Worm (Caenorhabditis elegans) whole organism, midembryonic: Measurements from ENCODE around the gene rpap-3.

Experiments
- T22C8.4 ChIP-seq: fragments of 200-800 bp; sonication (Bioruptor generic); IDR thresholded peaks from 2 replicates; pipeline ENCODE4 v1.3.6; 2022; ENCODE audit warnings: missing genetic modification characterization, missing compliant biosample characterization
- cog-1 ChIP-seq: sonication (generic microtip); optimal IDR thresholded peaks from 2 replicates; lab custom pipeline; 2016; ENCODE audit warnings: missing genetic modification characterization, missing compliant biosample characterization
- flt-1 ChIP-seq: fragments of 200-800 bp; sonication (Bioruptor generic); IDR thresholded peaks from 2 replicates; pipeline ENCODE4 v1.3.6; 2022; ENCODE audit warnings: missing genetic modification characterization, missing compliant biosample characterization
- klf-2 ChIP-seq: fragments of 200-800 bp; sonication (Bioruptor generic); conservative IDR thresholded peaks from 2 replicates; pipeline ENCODE4 v1.3.6; 2022; ENCODE audit warnings: missing genetic modification reagents, missing genetic modification characterization, missing compliant biosample characterization
- med-1 ChIP-seq: sonication (generic microtip); optimal IDR thresholded peaks from 2 replicates; lab custom pipeline; 2017; ENCODE audit warnings: missing genetic modification characterization, mild to moderate bottlenecking, missing compliant biosample characterization, antibody characterized with exemption, missing genetic modification reagents; ENCODE audit not compliant: insufficient read depth
- ref-1 ChIP-seq: fragments of 200-800 bp; sonication (Bioruptor generic); conservative IDR thresholded peaks from 2 replicates; pipeline ENCODE4 v1.3.6; 2022; ENCODE audit warnings: missing genetic modification reagents, missing genetic modification characterization, missing compliant biosample characterization
- ztf-23 ChIP-seq: fragments of 200-800 bp; sonication (Bioruptor generic); IDR thresholded peaks from 2 replicates; pipeline ENCODE4 v1.3.6; 2022; ENCODE audit warnings: missing genetic modification reagents, missing genetic modification characterization, missing compliant biosample characterization
- ztf-29 ChIP-seq: fragments of 200-800 bp; sonication (Bioruptor generic); IDR thresholded peaks from 2 replicates; pipeline ENCODE4 v1.3.6; 2022; ENCODE audit warnings: missing genetic modification reagents, missing genetic modification characterization, missing compliant biosample characterization

DNA sequence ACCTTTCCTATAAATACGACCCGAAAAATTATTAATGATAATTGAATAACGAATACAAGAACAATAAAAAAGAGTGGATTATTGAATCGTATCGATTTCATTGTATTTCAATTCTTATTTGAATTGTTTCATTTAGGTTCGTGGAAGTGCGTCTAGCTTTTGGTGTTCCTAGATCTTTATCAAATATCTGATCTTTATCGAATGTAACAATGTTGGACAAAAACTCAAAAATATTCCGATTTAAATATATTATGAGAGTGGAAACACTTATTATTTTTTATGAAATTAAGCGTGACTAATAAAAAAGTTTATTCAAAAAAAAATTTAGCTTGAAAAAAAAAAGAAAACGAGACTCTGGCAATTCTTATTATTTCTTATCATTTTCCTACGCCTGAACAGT lies 46.8 kb downstream of the rpap-3 start, which contains the start of the genes C50F7.9 and C50F7.3:
- no peak for TF ChIP-seq klf-2 (GFP tag; lab: Robert Waterston, UW)
- no peak for TF ChIP-seq ref-1 (GFP tag; lab: Robert Waterston, UW)
- no peak for TF ChIP-seq cog-1 (tag; lab: Kevin White, UChicago)
- TF ChIP-seq flt-1 (GFP tag; lab: Robert Waterston, UW), result no peak
- no peak for TF ChIP-seq ztf-29 (GFP tag; lab: Robert Waterston, UW)
- TF ChIP-seq T22C8.4, result no peak
- TF ChIP-seq med-1 (GFP tag; lab: Kevin White, UChicago), result no peak
- no peak for TF ChIP-seq ztf-23 (GFP tag; lab: Robert Waterston, UW)
